Fruit fly (Drosophila melanogaster) whole organism, embryonic: ENCODE results near the gene put.

Experiments
- Antp ChIP-seq: fragments of 200-800 bp; sonication (Bioruptor generic); optimal IDR thresholded peaks from 3 replicates; lab custom pipeline; 2016; ENCODE audit warnings: missing biosample characterization, missing genetic modification characterization
- CG10267 ChIP-seq: fragments of 200-800 bp; sonication (Bioruptor generic); optimal IDR thresholded peaks from 2 replicates; lab custom pipeline; 2018; ENCODE audit warnings: missing biosample characterization, mild to moderate bottlenecking, missing genetic modification characterization, moderate library complexity
- CG10543 ChIP-seq: fragments of 200-800 bp; sonication (Bioruptor generic); optimal IDR thresholded peaks from 3 replicates; lab custom pipeline; 2017; ENCODE audit warnings: missing biosample characterization, mild to moderate bottlenecking, missing genetic modification characterization, moderate library complexity
- CG11093 ChIP-seq: fragments of 200-800 bp; sonication (Bioruptor generic); IDR thresholded peaks from 3 replicates; pipeline ENCODE4 v1.3.6; 2022; ENCODE audit warnings: missing biosample characterization, missing genetic modification characterization
- CG11247 ChIP-seq: fragments of 200-800 bp; sonication (Bioruptor generic); IDR thresholded peaks from 2 replicates; pipeline ENCODE4 v1.3.6; 2022; ENCODE audit warnings: missing biosample characterization, missing genetic modification characterization
- CG12071 ChIP-seq: fragments of 200-800 bp; sonication (Bioruptor generic); optimal IDR thresholded peaks from 3 replicates; lab custom pipeline; 2018; ENCODE audit warnings: missing biosample characterization, mild to moderate bottlenecking, missing genetic modification characterization
- CG13775 ChIP-seq: fragments of 200-800 bp; sonication (Bioruptor generic); optimal IDR thresholded peaks from 3 replicates; lab custom pipeline; 2017; ENCODE audit warnings: missing biosample characterization, mild to moderate bottlenecking, missing genetic modification characterization
- CG14860 ChIP-seq: fragments of 200-800 bp; sonication (Bioruptor generic); IDR thresholded peaks from 3 replicates; pipeline ENCODE4 v1.3.6; 2022; ENCODE audit warnings: missing biosample characterization, missing genetic modification characterization; ENCODE audit not compliant: partially characterized antibody
- CG17328 ChIP-seq: fragments of 200-800 bp; sonication (Bioruptor generic); IDR thresholded peaks from 2 replicates; pipeline ENCODE4 v1.3.6; 2022; ENCODE audit warnings: missing biosample characterization, missing genetic modification characterization
- CG1832 ChIP-seq: fragments of 200-800 bp; sonication (Bioruptor generic); optimal IDR thresholded peaks from 2 replicates; lab custom pipeline; 2017; ENCODE audit warnings: missing biosample characterization, mild to moderate bottlenecking, missing genetic modification characterization, inconsistent platforms
- CG4854 ChIP-seq: fragments of 200-800 bp; sonication (Bioruptor generic); optimal IDR thresholded peaks from 2 replicates; lab custom pipeline; 2016; ENCODE audit warnings: missing biosample characterization, missing genetic modification characterization, inconsistent platforms
- CG6689 ChIP-seq: fragments of 200-800 bp; sonication (Bioruptor generic); IDR thresholded peaks from 2 replicates; pipeline ENCODE4 v1.3.6; 2022; ENCODE audit warnings: missing biosample characterization, missing genetic modification characterization
- CG7357 ChIP-seq: fragments of 200-800 bp; sonication (Bioruptor generic); IDR thresholded peaks from 3 replicates; pipeline ENCODE4 v1.3.6; 2022; ENCODE audit warnings: missing biosample characterization, missing genetic modification characterization
- CG7928 ChIP-seq: fragments of 200-800 bp; sonication (Bioruptor generic); optimal IDR thresholded peaks from 2 replicates; lab custom pipeline; 2017; ENCODE audit warnings: missing biosample characterization, mild to moderate bottlenecking, missing genetic modification characterization
- CG7963 ChIP-seq: fragments of 200-800 bp; sonication (Bioruptor generic); IDR thresholded peaks from 3 replicates; pipeline ENCODE4 v1.3.6; 2022; ENCODE audit warnings: missing biosample characterization, missing genetic modification characterization; ENCODE audit not compliant: partially characterized antibody
- CG8765 ChIP-seq: fragments of 200-800 bp; sonication (Bioruptor generic); IDR thresholded peaks from 2 replicates; pipeline ENCODE4 v1.3.6; 2022; ENCODE audit warnings: missing biosample characterization, missing genetic modification characterization
- CG8944 ChIP-seq: fragments of 200-800 bp; sonication (Bioruptor generic); optimal IDR thresholded peaks from 3 replicates; lab custom pipeline; 2016; ENCODE audit warnings: missing biosample characterization, missing genetic modification characterization
- CG9609 ChIP-seq: fragments of 200-800 bp; sonication (Bioruptor generic); optimal IDR thresholded peaks from 3 replicates; lab custom pipeline; 2016; ENCODE audit warnings: missing biosample characterization, missing genetic modification characterization
- CG9797 ChIP-seq: fragments of 200-800 bp; sonication (Bioruptor generic); optimal IDR thresholded peaks from 3 replicates; lab custom pipeline; 2018; ENCODE audit warnings: missing biosample characterization, mild to moderate bottlenecking, missing genetic modification characterization
- Deaf1 ChIP-seq: fragments of 200-800 bp; optimal IDR thresholded peaks from 3 replicates; lab custom pipeline; 2019; ENCODE audit warnings: missing biosample characterization, mild to moderate bottlenecking, missing genetic modification characterization, moderate library complexity
- Dek ChIP-seq: fragments of 200-800 bp; sonication (Bioruptor generic); optimal IDR thresholded peaks from 3 replicates; lab custom pipeline; 2019; ENCODE audit warnings: missing biosample characterization, mild to moderate bottlenecking, missing genetic modification characterization, moderate library complexity
- E2f1 ChIP-seq: fragments of 200-800 bp; sonication (Bioruptor generic); IDR thresholded peaks from 2 replicates; pipeline ENCODE4 v1.3.6; 2022; ENCODE audit warnings: missing biosample characterization, missing genetic modification characterization
- E2f2 ChIP-seq: fragments of 200-800 bp; sonication (Bioruptor generic); IDR thresholded peaks from 2 replicates; pipeline ENCODE4 v1.3.6; 2022; ENCODE audit warnings: missing biosample characterization, missing genetic modification characterization
- GATAe ChIP-seq: fragments of 200-800 bp; sonication (Bioruptor generic); conservative IDR thresholded peaks from 2 replicates; pipeline ENCODE4 v1.3.6; 2022; ENCODE audit warnings: missing biosample characterization, missing genetic modification characterization
- Hmx ChIP-seq: fragments of 200-800 bp; sonication (Bioruptor generic); optimal IDR thresholded peaks from 2 replicates; lab custom pipeline; 2016; ENCODE audit warnings: missing biosample characterization, missing genetic modification characterization
- Hr51 ChIP-seq, 2 experiments: fragments of 200-800 bp; sonication (Bioruptor generic); optimal IDR thresholded peaks; 2 replicates in 1 of 2; 3 replicates in 1 of 2; lab custom pipeline; 2016 to 2018; ENCODE audit warnings: missing biosample characterization in 2 of 2, missing genetic modification characterization in 2 of 2, mild to moderate bottlenecking in 1 of 2, moderate library complexity in 1 of 2
- Kr ChIP-seq: fragments of 200-800 bp; sonication (Bioruptor generic); optimal IDR thresholded peaks from 2 replicates; lab custom pipeline; 2017; ENCODE audit warnings: missing biosample characterization, mild to moderate bottlenecking, missing genetic modification characterization
- NK7.1 ChIP-seq: fragments of 200-800 bp; sonication (Bioruptor generic); optimal IDR thresholded peaks from 3 replicates; lab custom pipeline; 2016; ENCODE audit warnings: missing biosample characterization, missing genetic modification characterization
- Ptx1 ChIP-seq: fragments of 200-800 bp; sonication (Bioruptor generic); IDR thresholded peaks from 2 replicates; pipeline ENCODE4 v1.3.6; 2022; ENCODE audit warnings: missing biosample characterization, missing genetic modification characterization
- Sox102F ChIP-seq: fragments of 200-800 bp; sonication (Bioruptor generic); optimal IDR thresholded peaks from 2 replicates; lab custom pipeline; 2018; ENCODE audit warnings: missing biosample characterization, mild to moderate bottlenecking, missing genetic modification characterization, moderate library complexity
- Trl ChIP-seq, 3 experiments: fragments of >200 bp in 2 of 3; fragments of 200-800 bp in 1 of 3; sonication (Bioruptor generic) in 1 of 3; optimal IDR thresholded peaks; 2 replicates in 1 of 3; 3 replicates in 2 of 3; lab custom pipeline; 2016 to 2017; ENCODE audit warnings: missing biosample characterization in 1 of 3, missing genetic modification characterization in 1 of 3
- ac ChIP-seq: fragments of 200-800 bp; sonication (Bioruptor generic); optimal IDR thresholded peaks from 3 replicates; lab custom pipeline; 2017; ENCODE audit warnings: missing biosample characterization, mild to moderate bottlenecking, missing genetic modification characterization
- ase ChIP-seq: fragments of 200-800 bp; sonication (Bioruptor generic); IDR thresholded peaks from 3 replicates; pipeline ENCODE4 v1.3.6; 2022; ENCODE audit warnings: missing biosample characterization, missing genetic modification characterization
- cato ChIP-seq: fragments of 200-800 bp; sonication (Bioruptor generic); optimal IDR thresholded peaks from 2 replicates; lab custom pipeline; 2016; ENCODE audit warnings: missing biosample characterization, missing genetic modification characterization, borderline replicate concordance
- cg ChIP-seq: fragments of 200-800 bp; sonication (Bioruptor generic); optimal IDR thresholded peaks from 3 replicates; lab custom pipeline; 2019; ENCODE audit warnings: missing biosample characterization, mild to moderate bottlenecking, missing genetic modification characterization, moderate library complexity
- chinmo ChIP-seq: fragments of 200-800 bp; sonication (Bioruptor generic); IDR thresholded peaks from 4 replicates; pipeline ENCODE4 v1.3.6; 2022; ENCODE audit warnings: missing biosample characterization, missing genetic modification characterization; ENCODE audit not compliant: partially characterized antibody
- dmrt11E ChIP-seq: fragments of 200-800 bp; sonication (Bioruptor generic); optimal IDR thresholded peaks from 3 replicates; lab custom pipeline; 2018; ENCODE audit warnings: missing biosample characterization, mild to moderate bottlenecking, missing genetic modification characterization, moderate library complexity
- gsb ChIP-seq: fragments of 200-800 bp; sonication (Bioruptor generic); IDR thresholded peaks from 2 replicates; pipeline ENCODE4 v1.3.6; 2022; ENCODE audit warnings: missing biosample characterization, missing genetic modification characterization
- kah ChIP-seq: fragments of 200-800 bp; sonication (Bioruptor generic); optimal IDR thresholded peaks from 2 replicates; lab custom pipeline; 2018; ENCODE audit warnings: missing biosample characterization, mild to moderate bottlenecking, missing genetic modification characterization
- ken ChIP-seq: fragments of 200-800 bp; sonication (Bioruptor generic); IDR thresholded peaks from 3 replicates; pipeline ENCODE4 v1.3.6; 2022; ENCODE audit warnings: missing biosample characterization, missing genetic modification characterization
- nerfin-1 ChIP-seq: fragments of 200-800 bp; sonication (Bioruptor generic); optimal IDR thresholded peaks from 3 replicates; lab custom pipeline; 2019; ENCODE audit warnings: missing biosample characterization, mild to moderate bottlenecking, missing genetic modification characterization, moderate library complexity
- pan ChIP-seq, 4 experiments: fragments of >200 bp in 3 of 4; fragments of 200-800 bp in 1 of 4; sonication (Bioruptor generic) in 1 of 4; optimal IDR thresholded peaks in 3 of 4; IDR thresholded peaks in 1 of 4; 2 replicates each; pipeline versions ENCODE4 v1.3.6 to Lab custom; 2017 to 2022; ENCODE audit warnings: missing biosample characterization in 2 of 4, missing genetic modification characterization in 2 of 4, mixed read lengths in 1 of 4
- pum ChIP-seq: fragments of 200-800 bp; sonication (Bioruptor generic); optimal IDR thresholded peaks from 2 replicates; lab custom pipeline; 2016; ENCODE audit warnings: missing biosample characterization, missing genetic modification characterization
- rib ChIP-seq: fragments of 200-800 bp; sonication (Bioruptor generic); IDR thresholded peaks from 2 replicates; pipeline ENCODE4 v1.3.6; 2022; ENCODE audit warnings: missing biosample characterization, missing genetic modification characterization
- sc ChIP-seq, 3 experiments: fragments of >200 bp in 2 of 3; fragments of 200-800 bp in 1 of 3; sonication (Bioruptor generic) in 1 of 3; optimal IDR thresholded peaks; 2 replicates in 2 of 3; 3 replicates in 1 of 3; lab custom pipeline; 2017; ENCODE audit warnings: mild to moderate bottlenecking in 1 of 3, missing biosample characterization in 1 of 3, missing genetic modification characterization in 1 of 3, missing genetic modification reagents in 1 of 3
- sens ChIP-seq: fragments of 200-800 bp; sonication (Bioruptor generic); peaks from one replicate; lab custom pipeline; 2016; ENCODE audit warnings: missing biosample characterization, missing genetic modification characterization
- wor ChIP-seq: fragments of 200-800 bp; sonication (Bioruptor generic); IDR thresholded peaks from 2 replicates; pipeline ENCODE4 v1.3.6; 2022; ENCODE audit warnings: missing biosample characterization, missing genetic modification characterization

put gene

dm6 chr3R:14649307-14650239, 24.1 kb upstream of the put start (continued):
- no peak for TF ChIP-seq ac (GFP tag; lab: Kevin White, UChicago)
- no peak for TF ChIP-seq CG8765 (GFP tag; lab: Robert Waterston, UW)
- TF ChIP-seq Kr: peak; percentile 37
- peak; percentile 89 for TF ChIP-seq sens (GFP tag; lab: Kevin White, UChicago)
- TF ChIP-seq gsb: no peak
- TF ChIP-seq NK7.1 (GFP tag; lab: Kevin White, UChicago): no peak
- TF ChIP-seq cg (GFP tag; lab: Kevin White, UChicago): peak; percentile 72
- TF ChIP-seq pum: no peak
- TF ChIP-seq CG11093 (GFP tag; lab: Robert Waterston, UW): no peak
- no peak for TF ChIP-seq CG10543 (GFP tag; lab: Kevin White, UChicago)
- TF ChIP-seq Deaf1: no peak
- peak; percentile 11 for TF ChIP-seq dmrt11E (tag; lab: Kevin White, UChicago)
- no peak for TF ChIP-seq CG7928 (GFP tag; lab: Kevin White, UChicago)
- no peak for TF ChIP-seq CG4854 (GFP tag; lab: Kevin White, UChicago)
- TF ChIP-seq CG1832 (GFP tag; lab: Kevin White, UChicago): no peak
- no peak for TF ChIP-seq CG6689 (GFP tag; lab: Robert Waterston, UW)
- TF ChIP-seq E2f1 (GFP tag; lab: Robert Waterston, UW): no peak
- no peak for TF ChIP-seq rib (GFP tag; lab: Robert Waterston, UW)
- no peak for TF ChIP-seq CG7357 (GFP tag; lab: Robert Waterston, UW)
- 0 out of 3 replicates have a peak, but pooled peaks have one; percentile 13 for TF ChIP-seq ken (GFP tag; lab: Robert Waterston, UW)
- no peak for TF ChIP-seq sc (optimal IDR thresholded peaks at IDR 0.05; lab: Kevin White, UChicago)
- no peak for TF ChIP-seq sc (GFP tag; optimal IDR thresholded peaks at IDR 0.05; lab: Kevin White, UChicago)
- no peak for TF ChIP-seq ase (GFP tag; lab: Robert Waterston, UW)
- TF ChIP-seq CG11247: no peak
- 0 out of 2 replicates have a peak, but pooled peaks have one; percentile 7 for TF ChIP-seq CG17328 (GFP tag; lab: Robert Waterston, UW)
- TF ChIP-seq CG9609 (GFP tag; lab: Kevin White, UChicago): no peak
- TF ChIP-seq Dek (tag; lab: Kevin White, UChicago): peak; percentile 18
- no peak for TF ChIP-seq Sox102F (GFP tag; lab: Kevin White, UChicago)
- peak; percentile 11 for TF ChIP-seq CG13775 (GFP tag; lab: Kevin White, UChicago)
- TF ChIP-seq E2f2 (GFP tag; lab: Robert Waterston, UW): peak; percentile 9; the same call in 1 of the 2 replicates
- TF ChIP-seq Ptx1: no peak
- TF ChIP-seq CG8944 (GFP tag; lab: Kevin White, UChicago): no peak
- TF ChIP-seq CG12071 (GFP tag; lab: Kevin White, UChicago): no peak
- TF ChIP-seq Hr51 (GFP tag; optimal IDR thresholded peaks at IDR 0.05; lab: Kevin White, UChicago): no peak
- TF ChIP-seq GATAe (GFP tag; lab: Robert Waterston, UW): no peak
- no peak for TF ChIP-seq pan (optimal IDR thresholded peaks at IDR 0.05; lab: Kevin White, UChicago)
- TF ChIP-seq pan (GFP tag; optimal IDR thresholded peaks at IDR 0.05 in 1 of 2, IDR thresholded peaks at IDR 0.05 in 1 of 2): no peak
- no peak for TF ChIP-seq Antp (GFP tag; lab: Kevin White, UChicago)
- TF ChIP-seq nerfin-1 (tag; lab: Kevin White, UChicago): no peak
- TF ChIP-seq CG10267: peak; percentile 4
- TF ChIP-seq kah (GFP tag; lab: Kevin White, UChicago): no peak
- peak; percentile 51 for TF ChIP-seq Hmx
- no peak for TF ChIP-seq CG14860 (GFP tag; lab: Robert Waterston, UW)
- no peak for TF ChIP-seq CG9797 (GFP tag; lab: Kevin White, UChicago)
- no peak for TF ChIP-seq wor
- TF ChIP-seq CG7963 (GFP tag; lab: Robert Waterston, UW): no peak
- 0 out of 4 replicates have a peak, but pooled peaks have one; percentile 9 for TF ChIP-seq chinmo (GFP tag; lab: Robert Waterston, UW)
- no peak for TF ChIP-seq Trl (optimal IDR thresholded peaks at IDR 0.05; lab: Kevin White, UChicago)
- no peak for TF ChIP-seq Trl (GFP tag; optimal IDR thresholded peaks at IDR 0.05; lab: Kevin White, UChicago)
- no peak for TF ChIP-seq cato (GFP tag; lab: Kevin White, UChicago)
